Fruit fly (Drosophila melanogaster) whole organism, adult: ENCODE results near the gene CG45002.
A peak's percentile ranks its signal among the peaks of the same experiment; 100 is the strongest.

ENCODE experiments used
- CG11617 ChIP-seq: fragments of 200-800 bp; sonication (Bioruptor generic); optimal IDR thresholded peaks from 2 replicates; lab custom pipeline; 2017; ENCODE audit warnings: mild to moderate bottlenecking, missing biosample characterization, missing genetic modification reagents, missing genetic modification characterization
- CG12768 ChIP-seq: fragments of 200-800 bp; sonication (Bioruptor generic); optimal IDR thresholded peaks from 2 replicates; lab custom pipeline; 2017; ENCODE audit warnings: missing biosample characterization, missing genetic modification characterization, mild to moderate bottlenecking, moderate library complexity, missing genetic modification reagents
- CG14711 ChIP-seq: fragments of 200-800 bp; sonication (Bioruptor generic); optimal IDR thresholded peaks from 2 replicates; lab custom pipeline; 2018; ENCODE audit warnings: missing biosample characterization, mild to moderate bottlenecking, missing genetic modification characterization, moderate library complexity
- CG1620 ChIP-seq: fragments of 200-800 bp; sonication (Bioruptor generic); optimal IDR thresholded peaks from 2 replicates; lab custom pipeline; 2016; ENCODE audit warnings: missing biosample characterization, missing genetic modification characterization
- CG33017 ChIP-seq: fragments of 200-800 bp; sonication (Bioruptor generic); optimal IDR thresholded peaks from 2 replicates; lab custom pipeline; 2018; ENCODE audit warnings: missing biosample characterization, mild to moderate bottlenecking, missing genetic modification characterization, moderate library complexity
- CG5204 ChIP-seq: fragments of 200-800 bp; sonication (Bioruptor generic); optimal IDR thresholded peaks from 2 replicates; lab custom pipeline; 2016; ENCODE audit warnings: missing biosample characterization, missing genetic modification characterization
- CG7045 ChIP-seq: fragments of 200-800 bp; sonication (Bioruptor generic); optimal IDR thresholded peaks from 2 replicates; lab custom pipeline; 2017; ENCODE audit warnings: missing biosample characterization, mild to moderate bottlenecking, missing genetic modification characterization
- CG7101 ChIP-seq: fragments of 200-800 bp; sonication (Bioruptor generic); optimal IDR thresholded peaks from 2 replicates; lab custom pipeline; 2018; ENCODE audit warnings: missing biosample characterization, mild to moderate bottlenecking, missing genetic modification characterization, moderate library complexity
- Clk ChIP-seq: fragments of 200-800 bp; sonication (Bioruptor generic); optimal IDR thresholded peaks from 2 replicates; lab custom pipeline; 2017; ENCODE audit warnings: missing biosample characterization, missing genetic modification characterization
- Crg-1 ChIP-seq: fragments of 200-800 bp; sonication (Bioruptor generic); optimal IDR thresholded peaks from 2 replicates; lab custom pipeline; 2016; ENCODE audit warnings: missing biosample characterization, missing genetic modification characterization
- Hr96 ChIP-seq: fragments of 200-800 bp; sonication (Bioruptor generic); optimal IDR thresholded peaks from 2 replicates; lab custom pipeline; 2016; ENCODE audit warnings: missing biosample characterization, missing genetic modification characterization
- Mnt ChIP-seq: fragments of 200-800 bp; sonication (Bioruptor generic); optimal IDR thresholded peaks from 2 replicates; lab custom pipeline; 2016; ENCODE audit warnings: missing biosample characterization, mild to moderate bottlenecking, missing genetic modification characterization
- bab1 ChIP-seq: fragments of 200-800 bp; sonication (Bioruptor generic); optimal IDR thresholded peaks from 3 replicates; lab custom pipeline; 2019; ENCODE audit warnings: missing biosample characterization, mild to moderate bottlenecking, missing genetic modification characterization, moderate library complexity
- cic ChIP-seq: fragments of 200-800 bp; sonication (Bioruptor generic); optimal IDR thresholded peaks from 2 replicates; lab custom pipeline; 2017; ENCODE audit warnings: missing biosample characterization, mild to moderate bottlenecking, missing genetic modification characterization, moderate library complexity
- cnc ChIP-seq, 2 experiments: fragments of >200 bp; optimal IDR thresholded peaks; 2 replicates each; lab custom pipeline; 2017
- kay ChIP-seq: fragments of 200-800 bp; sonication (Bioruptor generic); peaks from one replicate; lab custom pipeline; 2016; ENCODE audit warnings: missing biosample characterization, missing genetic modification characterization, borderline replicate concordance
- ovo ChIP-seq: fragments of 200-800 bp; sonication (Bioruptor generic); optimal IDR thresholded peaks from 2 replicates; lab custom pipeline; 2016; ENCODE audit warnings: missing biosample characterization, missing genetic modification characterization
- pad ChIP-seq: fragments of 200-800 bp; sonication (Bioruptor generic); optimal IDR thresholded peaks from 3 replicates; lab custom pipeline; 2017; ENCODE audit warnings: missing biosample characterization, missing genetic modification characterization, mild to moderate bottlenecking, moderate library complexity, missing genetic modification reagents
- tj ChIP-seq: fragments of 200-800 bp; sonication (Bioruptor generic); optimal IDR thresholded peaks from 3 replicates; lab custom pipeline; 2017; ENCODE audit warnings: missing biosample characterization, mild to moderate bottlenecking, missing genetic modification characterization, moderate library complexity
- toe ChIP-seq: fragments of 200-800 bp; sonication (Bioruptor generic); optimal IDR thresholded peaks from 2 replicates; lab custom pipeline; 2016; ENCODE audit warnings: missing biosample characterization, missing genetic modification characterization

CG45002 gene

dm6 chrX:17090585-17090984 is 24.1 kb upstream of the CG45002 start:
- no peak for TF ChIP-seq CG11617
- no peak for TF ChIP-seq Hr96 (GFP tag; lab: Kevin White, UChicago)
- TF ChIP-seq ovo (GFP tag; lab: Kevin White, UChicago): no peak
- TF ChIP-seq CG14711 (tag; lab: Kevin White, UChicago): no peak
- no peak for TF ChIP-seq CG7045 (GFP tag; lab: Kevin White, UChicago)
- TF ChIP-seq cic (GFP tag; lab: Kevin White, UChicago): no peak
- TF ChIP-seq pad (GFP tag; lab: Kevin White, UChicago): no peak
- TF ChIP-seq Mnt (GFP tag; lab: Kevin White, UChicago): no peak
- TF ChIP-seq Crg-1 (GFP tag; lab: Kevin White, UChicago): no peak
- no peak for TF ChIP-seq kay (GFP tag; lab: Kevin White, UChicago)
- TF ChIP-seq toe (GFP tag; lab: Kevin White, UChicago): no peak
- TF ChIP-seq CG5204 (GFP tag; lab: Kevin White, UChicago): no peak
- no peak for TF ChIP-seq Clk
- no peak for TF ChIP-seq cnc (optimal IDR thresholded peaks at IDR 0.05; lab: Kevin White, UChicago)
- TF ChIP-seq CG1620 (GFP tag; lab: Kevin White, UChicago): no peak
- no peak for TF ChIP-seq CG12768 (GFP tag; lab: Kevin White, UChicago)
- no peak for TF ChIP-seq tj

DNA sequence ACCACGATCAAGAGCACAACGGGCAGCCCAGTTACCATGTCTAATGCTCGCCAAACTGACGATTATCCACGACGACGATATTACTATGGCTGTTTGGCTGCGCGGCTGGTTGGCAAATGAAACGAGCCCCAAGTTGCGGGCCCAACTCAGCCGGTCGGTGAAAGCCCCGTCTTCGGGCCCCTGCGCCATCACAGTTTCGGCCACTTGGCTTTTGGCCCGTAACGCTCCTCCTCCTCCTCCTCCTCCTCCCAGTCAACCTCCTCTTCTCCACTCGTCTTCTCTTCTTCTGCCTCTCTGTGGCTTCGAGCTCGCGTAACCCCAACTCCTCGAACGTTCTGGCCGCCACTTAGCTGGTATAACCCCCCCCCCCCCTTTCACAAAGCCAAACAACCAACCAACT is 21.0 kb upstream of the CG45002 start, which contains the start of gene CG8945:
CG8945 (minus strand) TSS at position 101 of the 400 bp plus-strand sequence.
- TF ChIP-seq cic (GFP tag; lab: Kevin White, UChicago) (no peak), pad (GFP tag; lab: Kevin White, UChicago) (no peak), CG5204 (GFP tag; lab: Kevin White, UChicago) (no peak), CG14711 (tag; lab: Kevin White, UChicago) (no peak), CG33017 (no peak), Clk (no peak), toe (GFP tag; lab: Kevin White, UChicago) (no peak), bab1 (GFP tag; lab: Kevin White, UChicago) (no peak), CG7045 (GFP tag; lab: Kevin White, UChicago) (no peak), CG1620 (GFP tag; lab: Kevin White, UChicago) (no peak), tj (no peak), Mnt (GFP tag; lab: Kevin White, UChicago) (no peak), Hr96 (GFP tag; lab: Kevin White, UChicago) (no peak)

DNA sequence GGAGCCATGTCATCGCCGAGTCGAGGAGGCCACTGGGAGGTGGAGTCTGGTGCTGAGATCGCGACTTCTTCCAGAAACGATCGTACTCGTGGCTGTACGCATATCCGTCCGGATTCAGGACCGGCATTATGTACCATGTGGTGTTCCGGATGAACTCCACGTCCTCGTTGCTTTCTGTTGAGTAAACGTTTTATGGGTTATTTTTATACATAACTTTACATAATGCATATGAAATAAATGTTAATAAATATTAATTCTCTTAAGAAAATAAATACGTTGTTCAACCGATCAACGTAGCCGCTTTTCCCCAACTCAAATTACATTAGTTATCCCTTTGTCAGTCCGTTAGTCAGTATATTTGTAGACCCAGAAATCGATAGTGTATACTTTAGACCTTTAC is 14.6 kb upstream of the CG45002 start, which contains the start of gene CG4955:
CG4955 (plus strand) TSS at position 301 of the 400 bp plus-strand sequence.
- TF ChIP-seq CG11617: no peak
- TF ChIP-seq CG1620 (GFP tag; lab: Kevin White, UChicago): no peak
- no peak for TF ChIP-seq ovo (GFP tag; lab: Kevin White, UChicago)
- no peak for TF ChIP-seq CG14711 (tag; lab: Kevin White, UChicago)
- TF ChIP-seq Hr96 (GFP tag; lab: Kevin White, UChicago): no peak
- TF ChIP-seq CG7101: no peak
- TF ChIP-seq CG5204 (GFP tag; lab: Kevin White, UChicago): no peak
- no peak for TF ChIP-seq toe (GFP tag; lab: Kevin White, UChicago)
- TF ChIP-seq Mnt (GFP tag; lab: Kevin White, UChicago): no peak
- no peak for TF ChIP-seq CG33017

DNA sequence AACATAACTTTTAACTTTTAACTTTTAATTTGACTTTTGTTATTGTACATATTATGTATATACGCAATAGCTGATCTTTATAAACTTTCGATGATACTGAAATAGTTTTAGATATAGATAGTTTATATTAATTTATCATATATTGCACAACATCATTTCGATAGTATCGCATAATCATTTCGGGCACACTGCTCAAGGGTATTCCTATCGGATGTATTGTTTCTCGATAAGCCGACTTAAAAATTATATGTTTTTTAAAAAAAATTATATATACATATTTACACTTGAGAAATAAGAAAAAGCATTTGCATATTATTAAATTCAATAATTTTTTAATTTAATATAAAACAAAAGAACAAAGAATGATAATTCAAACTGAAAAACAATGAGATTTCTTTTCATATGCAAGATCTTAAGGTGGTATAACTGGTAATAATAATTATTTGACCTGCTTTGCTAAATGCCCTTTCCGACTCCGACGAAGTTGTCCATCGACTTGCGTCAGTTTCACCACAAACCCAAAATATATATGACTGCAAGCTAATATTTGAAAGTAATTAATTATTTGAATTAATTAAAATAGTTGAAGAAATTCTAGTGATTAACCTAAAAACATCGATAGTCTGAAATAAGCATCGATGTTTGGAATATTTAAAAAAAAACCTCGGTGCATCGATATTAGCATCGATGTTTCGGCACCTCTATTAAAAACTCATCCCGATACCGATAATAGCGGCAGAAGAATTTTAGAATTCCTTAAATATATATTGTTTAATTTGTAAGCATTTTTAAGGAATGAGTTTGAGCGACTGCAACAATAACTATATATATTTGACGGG is 11.8 kb upstream of the CG45002 start, which contains the start of gene CG4949:
CG4949 (plus strand) TSS at position 698 of the 839 bp plus-strand sequence.
- TF ChIP-seq CG1620 (GFP tag; lab: Kevin White, UChicago): peak; percentile 30
- TF ChIP-seq CG11617: peak; percentile 15
- TF ChIP-seq Crg-1 (GFP tag; lab: Kevin White, UChicago): no peak
- TF ChIP-seq kay (GFP tag; lab: Kevin White, UChicago): peak; percentile 79
- peak; percentile 3 for TF ChIP-seq CG7101
- no peak for TF ChIP-seq cic (GFP tag; lab: Kevin White, UChicago)

DNA sequence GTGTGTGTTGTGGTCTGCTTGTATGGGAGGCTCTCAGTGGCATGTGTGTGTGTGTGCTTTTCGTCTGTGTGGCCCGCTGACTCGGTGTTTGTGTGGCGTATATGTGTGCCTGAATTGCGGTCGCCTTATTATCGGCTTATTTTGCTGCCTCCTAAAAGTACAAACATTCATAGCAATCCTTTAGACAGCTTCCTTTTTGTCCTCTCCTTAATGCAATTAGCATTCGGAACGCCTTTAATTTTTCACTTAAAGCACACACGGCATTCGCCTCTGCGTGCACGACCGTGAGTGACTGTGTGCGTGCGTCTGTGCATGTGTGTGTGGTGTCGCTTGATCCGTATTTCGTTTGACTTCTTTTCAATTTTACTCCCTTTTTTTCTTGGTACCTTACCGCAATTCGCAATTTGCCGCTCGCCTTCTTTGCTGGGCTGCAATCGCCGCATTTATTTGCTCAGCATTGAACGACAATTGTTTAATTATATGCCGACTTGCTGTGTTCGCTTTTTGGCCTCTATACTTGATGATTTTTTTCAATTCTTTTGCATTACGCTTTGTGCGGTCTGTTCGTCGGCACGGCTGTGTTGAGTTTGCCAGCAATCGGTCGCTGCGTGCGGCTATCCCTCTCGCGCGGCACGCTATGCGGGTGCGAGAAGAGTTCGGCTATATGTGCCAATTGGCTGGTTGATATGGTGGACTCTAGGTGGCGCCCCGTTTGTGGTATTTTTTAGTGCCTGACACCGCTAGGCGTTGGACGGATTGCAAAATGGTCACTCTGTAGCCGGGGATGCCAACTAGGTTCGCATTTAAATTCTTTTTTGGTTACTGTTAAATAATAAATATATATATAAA is 11.0 kb upstream of the CG45002 start, which contains the start of gene wcy:
wcy (minus strand) TSS at position 608 of the 849 bp plus-strand sequence.
- TF ChIP-seq ovo (GFP tag; lab: Kevin White, UChicago): no peak
- TF ChIP-seq CG7045 (GFP tag; lab: Kevin White, UChicago): no peak
- peak; percentile 40 for TF ChIP-seq Mnt (GFP tag; lab: Kevin White, UChicago)
- no peak for TF ChIP-seq cic (GFP tag; lab: Kevin White, UChicago)
- no peak for TF ChIP-seq CG14711 (tag; lab: Kevin White, UChicago)
- no peak for TF ChIP-seq CG5204 (GFP tag; lab: Kevin White, UChicago)
- TF ChIP-seq CG33017: no peak
- peak; percentile 67 for TF ChIP-seq pad (GFP tag; lab: Kevin White, UChicago)
- TF ChIP-seq CG7101: no peak
- peak; percentile 6 for TF ChIP-seq Crg-1 (GFP tag; lab: Kevin White, UChicago)
- TF ChIP-seq Hr96 (GFP tag; lab: Kevin White, UChicago): no peak
- no peak for TF ChIP-seq kay (GFP tag; lab: Kevin White, UChicago)
- TF ChIP-seq toe (GFP tag; lab: Kevin White, UChicago): no peak
- TF ChIP-seq bab1 (GFP tag; lab: Kevin White, UChicago): peak; percentile 26
- TF ChIP-seq Clk: no peak
- no peak for TF ChIP-seq CG11617
- TF ChIP-seq tj: peak; percentile 32
- no peak for TF ChIP-seq CG12768 (GFP tag; lab: Kevin White, UChicago)
- TF ChIP-seq cnc (optimal IDR thresholded peaks at IDR 0.05; lab: Kevin White, UChicago): no peak
- peak; percentile 59 for TF ChIP-seq CG1620 (GFP tag; lab: Kevin White, UChicago)
